ENCODE assay signal across 1 fruit fly cellular context in genomic region chrX:7691947-7692739, dm6.
A peak's percentile ranks its signal among the peaks of the same experiment; 100 is the strongest.
TF ChIP-seq lines count a peak whose summit lies in the region.

No protein-coding gene starts in this region.

TF ChIP-seq in whole organism, embryonic, 481 proteins besides CTCF, POLR2A, EP300 and RAD21 (continued from another document and continues in another):
- TF ChIP-seq CG10431 (GFP tag; optimal IDR thresholded peaks at IDR 0.05; lab: Kevin White, UChicago) (no peak), Dek (tag; optimal IDR thresholded peaks at IDR 0.05; lab: Kevin White, UChicago) (peak; percentile 83), CG10147 (GFP tag; optimal IDR thresholded peaks at IDR 0.05; lab: Kevin White, UChicago) (peak; percentile 82), Dll (GFP tag; IDR thresholded peaks at IDR 0.05; lab: Robert Waterston, UW; ENCODE audit: partially characterized antibody) (0 out of 4 replicates have a peak, but pooled peaks have one; percentile 15), gsb (GFP tag; IDR thresholded peaks at IDR 0.05; lab: Robert Waterston, UW) (peak; percentile 34), aop (GFP tag; IDR thresholded peaks at IDR 0.05; lab: Robert Waterston, UW) (no peak), HLH4C (GFP tag; IDR thresholded peaks at IDR 0.05; lab: Robert Waterston, UW; ENCODE audit: partially characterized antibody) (no peak), Mes4 (GFP tag; optimal IDR thresholded peaks at IDR 0.05; lab: Kevin White, UChicago) (peak; percentile 66), CG42726 (GFP tag; IDR thresholded peaks at IDR 0.05; lab: Robert Waterston, UW; ENCODE audit: partially characterized antibody) (no peak), otp (GFP tag; IDR thresholded peaks at IDR 0.05; lab: Robert Waterston, UW) (no peak), Scr (GFP tag; IDR thresholded peaks at IDR 0.05; lab: Robert Waterston, UW; ENCODE audit: partially characterized antibody) (no peak), fu2 (GFP tag; optimal IDR thresholded peaks at IDR 0.05; lab: Kevin White, UChicago) (peak; percentile 84), eyg (GFP tag; optimal IDR thresholded peaks at IDR 0.05; lab: Kevin White, UChicago) (peak; percentile 56), lola (GFP tag; optimal IDR thresholded peaks at IDR 0.05; lab: Kevin White, UChicago) (peak in 1 of 3 experiments; percentile 27), sima (GFP tag; optimal IDR thresholded peaks at IDR 0.05; lab: Kevin White, UChicago) (peak; percentile 3), CG7839 (tag; optimal IDR thresholded peaks at IDR 0.05; lab: Kevin White, UChicago) (peak; percentile 94), Ada2b (GFP tag; IDR thresholded peaks at IDR 0.05; lab: Robert Waterston, UW) (peak; percentile 52; the same call in 1 of the 2 replicates), CG9797 (GFP tag; optimal IDR thresholded peaks at IDR 0.05; lab: Kevin White, UChicago) (no peak), hbn (GFP tag; IDR thresholded peaks at IDR 0.05; lab: Robert Waterston, UW; ENCODE audit: partially characterized antibody) (no peak), CG6689 (GFP tag; IDR thresholded peaks at IDR 0.05; lab: Robert Waterston, UW) (peak; percentile 66), cato (GFP tag; optimal IDR thresholded peaks at IDR 0.05; lab: Kevin White, UChicago; ENCODE audit: borderline replicate concordance) (peak; percentile 30), CG17385 (GFP tag; optimal IDR thresholded peaks at IDR 0.05; lab: Kevin White, UChicago) (peak; percentile 24), bowl (GFP tag; IDR thresholded peaks at IDR 0.05; lab: Robert Waterston, UW) (no peak), CG13424 (tag; optimal IDR thresholded peaks at IDR 0.05; lab: Kevin White, UChicago) (peak; percentile 78), zen2 (GFP tag; IDR thresholded peaks at IDR 0.05; lab: Robert Waterston, UW; ENCODE audit: partially characterized antibody) (no peak), CG32767 (GFP tag; IDR thresholded peaks at IDR 0.05; lab: Robert Waterston, UW) (peak; percentile 14; the same call in 1 of the 2 replicates), CG12219 (GFP tag; optimal IDR thresholded peaks at IDR 0.05; lab: Kevin White, UChicago) (peak; percentile 31), E2f2 (GFP tag; IDR thresholded peaks at IDR 0.05; lab: Robert Waterston, UW) (peak; percentile 25; the same call in 1 of the 2 replicates), jigr1 (GFP tag; IDR thresholded peaks at IDR 0.05; lab: Robert Waterston, UW) (no peak), CG32772 (GFP tag; IDR thresholded peaks at IDR 0.05; lab: Robert Waterston, UW) (peak; percentile 20), CG14860 (GFP tag; IDR thresholded peaks at IDR 0.05; lab: Robert Waterston, UW; ENCODE audit: partially characterized antibody) (no peak), zen (tag; optimal IDR thresholded peaks at IDR 0.05; lab: Kevin White, UChicago) (no peak), Atf3 (GFP tag; optimal IDR thresholded peaks at IDR 0.05; lab: Kevin White, UChicago) (peak; percentile 28), org-1 (GFP tag; optimal IDR thresholded peaks at IDR 0.05; lab: Kevin White, UChicago) (peak; percentile 48), bsh (GFP tag; optimal IDR thresholded peaks at IDR 0.05; lab: Kevin White, UChicago) (peak; percentile 69 to 82), CG4617 (GFP tag; optimal IDR thresholded peaks at IDR 0.05; lab: Kevin White, UChicago; ENCODE audit: borderline replicate concordance) (no peak), chm (GFP tag; IDR thresholded peaks at IDR 0.05; lab: Robert Waterston, UW) (no peak), MESR4 (GFP tag; optimal IDR thresholded peaks at IDR 0.05; lab: Kevin White, UChicago) (no peak), gfzf (GFP tag; optimal IDR thresholded peaks at IDR 0.05; lab: Kevin White, UChicago) (no peak), cas (GFP tag; IDR thresholded peaks at IDR 0.05; lab: Robert Waterston, UW) (no peak), CG11093 (GFP tag; IDR thresholded peaks at IDR 0.05; lab: Robert Waterston, UW) (no peak), CG7745 (tag; optimal IDR thresholded peaks at IDR 0.05; lab: Kevin White, UChicago) (no peak), phol (tag; optimal IDR thresholded peaks at IDR 0.05; lab: Kevin White, UChicago) (peak; percentile 70), Antp (GFP tag; optimal IDR thresholded peaks at IDR 0.05; lab: Kevin White, UChicago) (peak; percentile 54), ewg (GFP tag; optimal IDR thresholded peaks at IDR 0.05; lab: Kevin White, UChicago) (peak; percentile 31), onecut (GFP tag; IDR thresholded peaks at IDR 0.05; lab: Robert Waterston, UW) (peak; percentile 18; the same call in 1 of the 2 replicates), Jarid2 (GFP tag; optimal IDR thresholded peaks at IDR 0.05; lab: Kevin White, UChicago) (peak; percentile 34), Dbx (GFP tag; IDR thresholded peaks at IDR 0.05; lab: Robert Waterston, UW) (no peak; the same call in 2 of the 3 replicates), cwo (GFP tag; optimal IDR thresholded peaks at IDR 0.05; lab: Kevin White, UChicago) (peak; percentile 63), ham (GFP tag; IDR thresholded peaks at IDR 0.05; lab: Robert Waterston, UW) (no peak), insv (GFP tag; optimal IDR thresholded peaks at IDR 0.05; lab: Kevin White, UChicago) (peak in 1 of 2 experiments; percentile 10), Hey (tag; optimal IDR thresholded peaks at IDR 0.05; lab: Kevin White, UChicago) (no peak), unpg (GFP tag; optimal IDR thresholded peaks at IDR 0.05; lab: Kevin White, UChicago) (peak; percentile 80), CG6813 (GFP tag; optimal IDR thresholded peaks at IDR 0.05; lab: Kevin White, UChicago) (peak; percentile 67), chif (GFP tag; optimal IDR thresholded peaks at IDR 0.05; lab: Kevin White, UChicago) (peak; percentile 60), CG7928 (GFP tag; optimal IDR thresholded peaks at IDR 0.05; lab: Kevin White, UChicago) (peak; percentile 40), CG18599 (GFP tag; optimal IDR thresholded peaks at IDR 0.05; lab: Kevin White, UChicago) (peak; percentile 82), run (tag; optimal IDR thresholded peaks at IDR 0.05; lab: Kevin White, UChicago) (no peak), Adf1 (GFP tag; IDR thresholded peaks at IDR 0.05; lab: Robert Waterston, UW) (peak; percentile 95), CG1603 (tag; optimal IDR thresholded peaks at IDR 0.05; lab: Kevin White, UChicago) (peak; percentile 48), CG2120 (GFP tag; optimal IDR thresholded peaks at IDR 0.05; lab: Kevin White, UChicago) (peak; percentile 89), CG1024 (GFP tag; IDR thresholded peaks at IDR 0.05; lab: Robert Waterston, UW) (no peak), hkb (optimal IDR thresholded peaks at IDR 0.05; lab: Kevin White, UChicago) (no peak), hkb (GFP tag; IDR thresholded peaks at IDR 0.05; lab: Robert Waterston, UW) (peak; percentile 59), Sox100B (GFP tag; optimal IDR thresholded peaks at IDR 0.05; lab: Kevin White, UChicago) (peak; percentile 64), Gug (GFP tag; IDR thresholded peaks at IDR 0.05; lab: Robert Waterston, UW) (no peak), CG10543 (GFP tag; optimal IDR thresholded peaks at IDR 0.05; lab: Kevin White, UChicago) (peak; percentile 56), D (optimal IDR thresholded peaks at IDR 0.05; lab: Kevin White, UChicago) (no peak), D (GFP tag; optimal IDR thresholded peaks at IDR 0.05; lab: Kevin White, UChicago) (peak; percentile 33), Blimp-1 (GFP tag; optimal IDR thresholded peaks at IDR 0.05; lab: Kevin White, UChicago) (peak; percentile 58), Poxn (GFP tag; IDR thresholded peaks at IDR 0.05; lab: Robert Waterston, UW) (peak; percentile 49), ato (GFP tag; IDR thresholded peaks at IDR 0.05; lab: Robert Waterston, UW; ENCODE audit: partially characterized antibody) (no peak), bbx (GFP tag; IDR thresholded peaks at IDR 0.05; lab: Robert Waterston, UW; ENCODE audit: partially characterized antibody) (no peak), fru (optimal IDR thresholded peaks at IDR 0.05; lab: Kevin White, UChicago) (no peak), Doc2 (GFP tag; IDR thresholded peaks at IDR 0.05; lab: Robert Waterston, UW) (no peak), CG4424 (GFP tag; optimal IDR thresholded peaks at IDR 0.05; lab: Kevin White, UChicago) (peak; percentile 78), sim (GFP tag; IDR thresholded peaks at IDR 0.05; lab: Robert Waterston, UW) (no peak), CG16779 (GFP tag; IDR thresholded peaks at IDR 0.05; lab: Robert Waterston, UW) (0 out of 2 replicates have a peak, but pooled peaks have one; percentile 17), maf-S (GFP tag; optimal IDR thresholded peaks at IDR 0.05; lab: Kevin White, UChicago) (peak; percentile 58), jumu (GFP tag; optimal IDR thresholded peaks at IDR 0.05; lab: Kevin White, UChicago) (peak; percentile 48), BtbVII (GFP tag; optimal IDR thresholded peaks at IDR 0.05; lab: Kevin White, UChicago) (peak; percentile 56), tup (GFP tag; optimal IDR thresholded peaks at IDR 0.05; lab: Kevin White, UChicago) (no peak), slbo (GFP tag; IDR thresholded peaks at IDR 0.05; lab: Robert Waterston, UW) (peak; percentile 84), sug (tag; optimal IDR thresholded peaks at IDR 0.05; lab: Kevin White, UChicago) (peak; percentile 48), CG6765 (GFP tag; optimal IDR thresholded peaks at IDR 0.05; lab: Kevin White, UChicago) (peak; percentile 78), Asciz (GFP tag; optimal IDR thresholded peaks at IDR 0.05; lab: Kevin White, UChicago) (peak; percentile 63), ind (GFP tag; optimal IDR thresholded peaks at IDR 0.05; lab: Kevin White, UChicago) (peak; percentile 66), CG17359 (tag; optimal IDR thresholded peaks at IDR 0.05; lab: Kevin White, UChicago) (peak; percentile 80), Rx (GFP tag; IDR thresholded peaks at IDR 0.05; lab: Robert Waterston, UW) (0 out of 2 replicates have a peak, but pooled peaks have one; percentile 37), Optix (GFP tag; IDR thresholded peaks at IDR 0.05; lab: Robert Waterston, UW) (no peak), NC2α (GFP tag; optimal IDR thresholded peaks at IDR 0.05; lab: Kevin White, UChicago) (peak; percentile 29), Mrtf (GFP tag; IDR thresholded peaks at IDR 0.05; lab: Robert Waterston, UW) (peak; percentile 46; the same call in 1 of the 3 replicates), seq (GFP tag; IDR thresholded peaks at IDR 0.05; lab: Robert Waterston, UW) (peak; percentile 49; the same call in 1 of the 2 replicates), CG13123 (GFP tag; optimal IDR thresholded peaks at IDR 0.05; lab: Kevin White, UChicago) (no peak), D19B (GFP tag; optimal IDR thresholded peaks at IDR 0.05; lab: Kevin White, UChicago) (peak; percentile 51), so (GFP tag; IDR thresholded peaks at IDR 0.05; lab: Robert Waterston, UW) (peak; percentile 42; the same call in 1 of the 3 replicates), Dad (GFP tag; optimal IDR thresholded peaks at IDR 0.05; lab: Kevin White, UChicago) (no peak), amos (GFP tag; IDR thresholded peaks at IDR 0.05; lab: Robert Waterston, UW; ENCODE audit: partially characterized antibody) (no peak), CG32532 (GFP tag; IDR thresholded peaks at IDR 0.05; lab: Robert Waterston, UW) (peak; percentile 69), gro (GFP tag; optimal IDR thresholded peaks at IDR 0.05; lab: Kevin White, UChicago) (peak; percentile 8), odd (GFP tag; optimal IDR thresholded peaks at IDR 0.05; lab: Kevin White, UChicago) (peak; percentile 64), CG14050 (GFP tag; IDR thresholded peaks at IDR 0.05; lab: Robert Waterston, UW) (peak; percentile 29; the same call in 1 of the 3 replicates), Nf-YA (GFP tag; IDR thresholded peaks at IDR 0.05; lab: Robert Waterston, UW) (peak; percentile 55), CG10366 (GFP tag; IDR thresholded peaks at IDR 0.05; lab: Robert Waterston, UW) (peak; percentile 39), ems (GFP tag; optimal IDR thresholded peaks at IDR 0.05; lab: Kevin White, UChicago) (peak; percentile 59), shn (GFP tag; optimal IDR thresholded peaks at IDR 0.05; lab: Kevin White, UChicago) (peak; percentile 71), CG13296 (GFP tag; optimal IDR thresholded peaks at IDR 0.05; lab: Kevin White, UChicago) (peak; percentile 76), vfl (GFP tag; optimal IDR thresholded peaks at IDR 0.05; lab: Kevin White, UChicago) (peak; percentile 21), CG15269 (tag; optimal IDR thresholded peaks at IDR 0.05; lab: Kevin White, UChicago) (peak; percentile 83), al (GFP tag; IDR thresholded peaks at IDR 0.05; lab: Robert Waterston, UW) (peak; percentile 66), corto (GFP tag; optimal IDR thresholded peaks at IDR 0.05; lab: Kevin White, UChicago) (peak; percentile 40), CG10321 (GFP tag; IDR thresholded peaks at IDR 0.05; lab: Robert Waterston, UW) (no peak), CG9609 (GFP tag; optimal IDR thresholded peaks at IDR 0.05; lab: Kevin White, UChicago) (peak; percentile 54), Eip74EF (GFP tag; optimal IDR thresholded peaks at IDR 0.05; lab: Kevin White, UChicago) (peak in 1 of 2 experiments; percentile 55), pros (GFP tag; optimal IDR thresholded peaks at IDR 0.05; lab: Kevin White, UChicago) (no peak), CG18764 (GFP tag; optimal IDR thresholded peaks at IDR 0.05; lab: Kevin White, UChicago) (peak; percentile 25), Bteb2 (GFP tag; optimal IDR thresholded peaks at IDR 0.05; lab: Kevin White, UChicago) (peak; percentile 59), CG1529 (GFP tag; optimal IDR thresholded peaks at IDR 0.05; lab: Kevin White, UChicago) (no peak), Xbp1 (GFP tag; optimal IDR thresholded peaks at IDR 0.05; lab: Kevin White, UChicago) (peak; percentile 64), dm (GFP tag; optimal IDR thresholded peaks at IDR 0.05; lab: Kevin White, UChicago) (peak; percentile 35), hb (GFP tag; IDR thresholded peaks at IDR 0.05; lab: Robert Waterston, UW; ENCODE audit: partially characterized antibody) (no peak), CG9215 (GFP tag; IDR thresholded peaks at IDR 0.05; lab: Robert Waterston, UW) (peak; percentile 13; the same call in 1 of the 2 replicates), CG4404 (GFP tag; IDR thresholded peaks at IDR 0.05; lab: Robert Waterston, UW) (no peak), ken (GFP tag; IDR thresholded peaks at IDR 0.05; lab: Robert Waterston, UW) (no peak), CG2678 (tag; optimal IDR thresholded peaks at IDR 0.05; lab: Kevin White, UChicago) (peak; percentile 87), bab2 (GFP tag; optimal IDR thresholded peaks at IDR 0.05; lab: Kevin White, UChicago) (peak; percentile 56), nerfin-2 (GFP tag; IDR thresholded peaks at IDR 0.05; lab: Robert Waterston, UW; ENCODE audit: partially characterized antibody) (no peak), CG11696 (GFP tag; IDR thresholded peaks at IDR 0.05; lab: Robert Waterston, UW) (0 out of 2 replicates have a peak, but pooled peaks have one; percentile 12), Dip2 (GFP tag; IDR thresholded peaks at IDR 0.05; lab: Robert Waterston, UW) (no peak; the same call in 1 of the 2 replicates)
